Fruit fly (Drosophila melanogaster): ENCODE measurements around the gene bnk.

- no peak for TF ChIP-seq Vsx2 (GFP tag; optimal IDR thresholded peaks at IDR 0.05; ENCODE audit: partially characterized antibody)
- no peak for TF ChIP-seq Hr78 (GFP tag; optimal IDR thresholded peaks at IDR 0.05)
- no peak for TF ChIP-seq pan (optimal IDR thresholded peaks at IDR 0.05)
- TF ChIP-seq br (GFP tag; optimal IDR thresholded peaks at IDR 0.05): no peak
- no peak for TF ChIP-seq dl (GFP tag; optimal IDR thresholded peaks at IDR 0.05; ENCODE audit: insufficient read depth in 1 of 2, partially characterized antibody in 2 of 2)
- no peak for TF ChIP-seq psq (GFP tag; optimal IDR thresholded peaks at IDR 0.05)
- no peak for TF ChIP-seq Hnf4 (GFP tag; optimal IDR thresholded peaks at IDR 0.05)
- TF ChIP-seq CrebA (GFP tag; optimal IDR thresholded peaks at IDR 0.05; ENCODE audit: borderline replicate concordance): no peak
- no peak for TF ChIP-seq OdsH (GFP tag; optimal IDR thresholded peaks at IDR 0.05)
These were observed 20.1 kb downstream of the bnk start, which contains the start of the genes Zwilch and CG1542 for dm6 chr3R:31213227-31213626.
